Fruit fly (Drosophila melanogaster): Measurements from ENCODE around the gene NimB4.

The NimB4 gene

DNA sequence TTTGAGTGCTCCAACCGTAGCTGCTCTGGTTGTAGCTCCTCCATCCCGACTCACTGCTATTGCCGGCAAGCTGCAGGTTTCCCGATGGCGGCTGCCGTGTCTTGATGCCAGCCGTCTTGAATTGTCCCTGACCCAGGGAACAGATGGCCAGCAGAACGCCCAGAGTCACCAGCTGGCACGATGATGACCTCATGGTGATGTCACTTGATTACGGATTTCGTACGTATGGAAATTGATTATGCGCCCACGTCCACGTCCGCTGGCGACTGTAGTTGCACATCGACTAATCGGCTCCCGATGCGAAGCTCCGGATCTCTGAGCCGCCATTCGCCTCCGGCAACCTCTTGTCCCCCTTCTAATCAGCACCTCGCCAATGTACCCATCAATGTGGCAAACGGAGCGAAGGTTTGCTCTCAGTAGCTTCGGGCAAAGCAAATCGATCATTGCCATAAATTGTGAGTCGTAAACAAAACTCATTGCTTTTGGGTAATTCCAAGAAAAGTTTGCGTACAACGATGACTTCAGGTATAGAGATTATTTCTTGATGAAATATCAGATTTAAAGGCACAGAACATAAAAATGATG is 3.0 kb downstream of the NimB4 start, which contains the start of gene NimB2:
TSS of gene NimB2 (minus strand) at position 287 of the 585 bp plus-strand sequence.
- no peak for TF ChIP-seq CG8478 (optimal IDR thresholded peaks at IDR 0.05)
- no peak for TF ChIP-seq CTCF (optimal IDR thresholded peaks at IDR 0.05)

DNA sequence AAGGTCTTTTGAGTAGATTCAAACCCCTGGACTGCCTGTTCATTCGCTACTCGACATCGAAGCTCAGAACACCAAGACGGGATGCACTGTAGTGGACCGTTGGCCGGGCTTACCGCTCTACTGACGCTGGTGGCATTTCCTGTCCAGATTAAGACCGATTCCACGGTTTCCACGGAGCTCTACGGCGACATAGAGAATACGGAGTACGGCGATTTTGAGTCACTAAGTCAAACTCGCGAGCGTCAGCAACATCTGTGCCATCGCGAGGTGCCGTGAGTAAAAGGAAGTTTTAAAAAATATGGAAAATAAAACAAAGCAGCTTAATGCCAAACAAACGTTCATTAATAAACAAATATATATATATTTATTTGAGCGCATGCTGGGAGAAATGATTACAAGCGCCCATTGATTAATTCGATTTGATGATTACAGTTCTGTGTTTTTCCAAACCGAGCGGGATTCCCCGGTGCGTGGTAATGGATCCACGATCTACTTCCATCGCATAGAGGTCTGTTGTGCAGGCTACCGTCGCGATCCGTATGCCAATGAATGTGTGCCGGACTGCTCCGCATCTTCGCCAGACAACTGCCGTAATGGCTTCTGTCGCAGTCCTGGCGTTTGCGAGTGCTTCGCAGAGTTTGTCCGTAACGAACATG is 6.2 kb downstream of the NimB4 start, which contains the start of gene NimB1:
TSS of gene NimB1 (plus strand) at position 41 of the 656 bp plus-strand sequence.
- TF ChIP-seq CG8478 (optimal IDR thresholded peaks at IDR 0.05): no peak
- TF ChIP-seq CTCF (optimal IDR thresholded peaks at IDR 0.05): no peak

DNA sequence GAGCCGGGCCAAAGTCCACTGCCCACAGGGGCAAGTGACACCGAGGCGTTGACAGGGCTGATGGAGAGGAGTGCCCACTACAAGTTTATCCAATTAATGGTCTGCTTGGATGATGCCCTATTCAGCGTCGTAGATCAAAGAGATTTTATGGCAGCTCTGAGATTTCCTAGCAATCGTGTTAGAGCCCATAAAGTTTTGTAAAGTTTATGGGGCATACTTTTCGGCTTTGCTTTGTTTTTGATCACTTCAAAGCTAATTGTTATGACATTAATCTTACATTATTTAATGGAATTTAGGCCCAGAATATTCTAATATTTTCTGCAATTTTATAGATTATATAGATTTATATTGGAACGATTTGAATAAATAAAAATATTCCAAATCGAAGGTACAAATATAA is 9.4 kb downstream of the NimB4 start:
- TF ChIP-seq CTCF (optimal IDR thresholded peaks at IDR 0.05) (no peak), CG8478 (optimal IDR thresholded peaks at IDR 0.05) (no peak)

DNA sequence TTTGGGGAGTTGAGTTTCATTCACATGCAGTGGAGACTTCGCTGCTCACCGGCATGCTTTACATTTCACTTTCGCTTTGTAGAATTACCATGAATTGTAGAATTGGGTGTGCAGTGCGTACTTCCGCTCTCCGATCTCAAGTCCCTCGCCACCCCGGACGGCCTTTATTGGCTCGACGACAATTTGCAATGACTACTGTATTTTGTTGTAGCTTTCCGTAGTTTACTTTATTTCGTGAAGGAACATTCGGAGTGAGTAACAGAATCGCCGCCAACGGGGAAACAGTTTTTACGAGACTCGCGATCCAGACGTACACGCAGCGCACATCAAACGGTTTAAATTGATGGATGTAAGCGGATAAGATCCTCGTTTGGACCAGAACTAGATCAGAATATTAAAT is 12.5 kb downstream of the NimB4 start, which contains the start of gene NimA:
TSS of gene NimA (plus strand) at position 301 of the 400 bp plus-strand sequence.
- TF ChIP-seq CG8478 (optimal IDR thresholded peaks at IDR 0.05): no peak
- no peak for TF ChIP-seq CTCF (optimal IDR thresholded peaks at IDR 0.05)

DNA sequence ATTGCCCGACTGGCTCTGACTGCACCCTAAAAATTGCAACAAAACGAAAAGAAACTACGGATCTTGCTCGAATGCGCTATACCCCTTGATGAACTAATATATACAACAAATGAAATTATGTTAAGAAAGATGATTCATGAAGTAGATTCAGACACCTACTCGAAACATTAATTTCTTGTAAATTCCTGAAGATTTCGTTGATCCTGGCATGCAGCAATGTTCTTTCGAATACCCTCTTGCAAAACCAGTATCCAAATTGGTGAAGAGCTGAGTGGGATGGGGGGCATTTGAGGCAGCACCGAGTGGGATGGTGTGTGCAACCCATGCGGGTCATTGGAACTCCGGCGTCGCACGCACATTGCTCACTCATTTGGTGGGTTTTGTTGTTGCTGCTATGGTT is 14.0 kb downstream of the NimB4 start:
- TF ChIP-seq CG8478 (optimal IDR thresholded peaks at IDR 0.05) (no peak), CTCF (optimal IDR thresholded peaks at IDR 0.05) (no peak)

DNA sequence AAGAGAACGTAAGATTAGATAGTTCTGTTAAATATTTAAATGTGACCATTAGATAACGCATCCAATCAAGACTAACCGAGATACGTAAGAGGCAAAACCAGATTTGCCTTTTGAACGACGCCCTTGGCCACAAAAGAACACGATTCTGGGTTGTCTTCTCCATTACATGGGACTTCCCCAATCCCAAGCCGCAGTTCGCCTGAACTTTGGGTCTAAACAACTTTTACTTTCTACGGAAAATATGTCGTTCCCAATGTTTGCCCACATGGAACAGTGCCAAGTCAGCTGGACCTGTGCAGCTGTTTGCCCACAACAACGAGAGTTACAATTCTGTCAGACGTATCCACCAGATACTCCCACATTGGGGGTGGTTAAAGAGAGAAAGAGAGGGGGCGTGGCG is 20.0 kb downstream of the NimB4 start:
- TF ChIP-seq CTCF (optimal IDR thresholded peaks at IDR 0.05) (no peak), CG8478 (optimal IDR thresholded peaks at IDR 0.05) (no peak)

DNA sequence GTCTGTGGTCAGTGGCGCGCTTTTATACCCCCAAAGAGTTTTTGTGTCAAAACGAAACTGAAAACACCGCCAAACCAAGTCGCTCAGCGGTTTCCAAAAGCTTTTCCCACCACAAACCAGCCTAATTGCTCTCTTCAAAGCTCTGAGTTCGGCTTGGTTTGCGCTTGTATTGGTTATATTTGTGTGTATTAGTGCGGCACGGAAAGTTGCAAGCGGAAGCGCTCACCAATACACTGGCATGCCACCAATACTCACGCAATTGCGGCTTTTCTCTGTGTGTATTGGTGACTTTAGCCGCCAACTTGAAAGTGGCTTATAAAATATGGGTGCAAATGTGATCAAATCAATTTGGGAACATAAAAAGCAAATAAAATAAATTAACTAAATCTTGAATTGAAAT is 22.3 kb downstream of the NimB4 start, which contains the start of gene Vajk3:
TSS of gene Vajk3 (minus strand) at position 1 of the 400 bp plus-strand sequence.
- TF ChIP-seq CTCF (optimal IDR thresholded peaks at IDR 0.05) (no peak), CG8478 (optimal IDR thresholded peaks at IDR 0.05) (no peak)

DNA sequence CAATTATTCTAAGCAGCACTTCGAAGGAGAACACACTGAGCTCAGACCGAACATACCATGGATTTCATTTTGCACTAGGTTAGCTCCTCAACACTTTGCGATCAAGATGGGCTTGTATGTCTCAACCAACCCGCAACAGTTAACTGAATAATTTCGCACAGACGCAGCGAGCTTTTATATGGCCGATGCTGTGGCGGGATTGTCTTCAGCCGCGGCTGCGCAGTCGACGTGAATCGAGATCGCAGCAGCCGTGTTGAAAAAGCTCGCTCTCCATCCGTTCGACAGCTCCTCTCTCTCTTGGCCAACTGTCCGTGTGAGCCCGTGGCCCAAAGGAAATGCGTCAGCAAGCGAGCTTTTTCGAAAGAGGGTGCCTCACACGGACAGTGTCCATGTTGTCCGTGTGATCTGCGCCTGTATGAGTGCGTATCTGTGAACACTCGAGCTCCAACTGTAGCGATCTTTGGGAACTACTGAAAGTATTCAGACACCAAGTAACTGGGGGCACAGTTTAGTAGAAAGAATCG is 35.2 kb downstream of the NimB4 start, which contains the start of gene Vajk2:
TSS of gene Vajk2 (minus strand) at position 151 of the 524 bp plus-strand sequence.
- no peak for TF ChIP-seq CG8478 (optimal IDR thresholded peaks at IDR 0.05)
- TF ChIP-seq CTCF (optimal IDR thresholded peaks at IDR 0.05): no peak

DNA sequence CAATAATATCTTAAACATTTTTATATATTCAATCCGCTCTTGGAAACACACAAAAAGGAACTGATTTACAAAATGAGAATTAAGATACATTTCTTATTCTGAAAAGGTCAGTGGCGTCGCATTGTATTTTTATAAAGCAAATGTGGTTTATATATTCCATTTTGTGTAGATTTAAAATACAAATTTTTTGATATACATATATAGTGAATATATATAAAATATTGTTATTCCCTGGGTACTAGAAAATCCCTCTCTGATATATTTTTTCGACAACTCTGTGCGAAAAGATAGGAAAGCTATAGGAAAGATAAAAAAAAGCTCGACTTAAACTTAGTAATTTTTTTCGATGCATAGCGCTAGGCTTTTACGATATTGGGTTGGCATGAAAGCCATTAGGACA is 38.5 kb downstream of the NimB4 start, which contains the start of gene CG42711:
TSS of gene CG42711 (minus strand) at position 45 of the 400 bp plus-strand sequence.
- no peak for TF ChIP-seq CG8478 (optimal IDR thresholded peaks at IDR 0.05)
- TF ChIP-seq CTCF (optimal IDR thresholded peaks at IDR 0.05): no peak

DNA sequence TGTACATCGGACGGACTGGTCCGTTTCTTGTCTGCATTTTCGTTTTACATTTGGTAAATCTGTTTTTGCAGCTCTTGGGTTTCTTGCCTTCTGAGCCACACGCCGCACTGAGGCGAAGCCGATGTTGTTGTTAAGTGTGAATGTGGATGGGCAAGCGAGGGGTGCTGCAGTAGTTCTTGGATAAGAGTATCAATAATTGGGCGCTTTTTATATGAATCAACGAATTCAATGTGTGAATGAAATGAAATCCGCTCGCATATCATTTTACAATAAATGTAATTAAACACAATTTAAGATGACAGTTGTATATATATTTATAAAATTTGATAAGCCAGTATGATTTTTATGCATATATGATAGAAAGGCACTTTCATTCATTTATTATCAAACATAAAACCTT is 41.3 kb downstream of the NimB4 start:
- TF ChIP-seq CG8478 (optimal IDR thresholded peaks at IDR 0.05) (no peak), CTCF (optimal IDR thresholded peaks at IDR 0.05) (no peak)

DNA sequence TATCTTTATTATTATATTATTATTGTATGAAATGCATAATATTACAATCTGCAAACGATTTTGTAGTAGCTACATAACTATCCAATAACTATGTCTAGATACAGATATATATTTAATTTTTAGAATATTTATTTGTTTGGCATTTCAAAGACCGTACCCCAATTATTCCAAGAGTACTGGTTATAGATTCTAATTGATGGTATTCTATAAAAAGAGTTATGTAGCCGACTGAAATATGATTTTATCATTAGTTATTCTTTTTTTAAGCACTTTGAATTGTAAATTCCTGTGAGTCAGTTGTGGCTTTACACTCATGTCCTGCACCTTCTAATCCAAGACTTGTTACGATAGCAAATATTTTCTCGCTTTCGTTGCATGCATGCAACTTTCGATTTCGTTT is 44.1 kb downstream of the NimB4 start:
- no peak for TF ChIP-seq CTCF (optimal IDR thresholded peaks at IDR 0.05)
- no peak for TF ChIP-seq CG8478 (optimal IDR thresholded peaks at IDR 0.05)

DNA sequence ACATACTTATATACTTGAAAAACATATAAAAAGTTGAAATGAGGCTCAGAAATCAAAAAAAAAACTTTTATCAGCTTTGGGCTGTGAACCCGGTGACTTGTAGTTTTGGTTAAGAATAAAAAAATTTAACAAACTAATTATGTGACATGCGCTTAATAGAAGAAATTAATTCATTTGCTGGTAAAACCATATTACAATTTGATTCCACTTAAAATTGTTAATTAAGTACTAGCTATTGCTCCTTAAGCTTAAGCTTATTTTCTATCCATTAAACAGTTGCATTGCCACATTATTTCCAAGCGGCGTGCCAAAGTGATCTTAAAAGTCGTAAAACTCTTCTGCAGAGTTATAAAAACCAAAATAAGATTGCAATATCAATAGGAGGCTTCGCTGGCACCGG is 45.8 kb downstream of the NimB4 start:
- TF ChIP-seq CG8478 (optimal IDR thresholded peaks at IDR 0.05) (no peak), CTCF (optimal IDR thresholded peaks at IDR 0.05) (no peak)

DNA sequence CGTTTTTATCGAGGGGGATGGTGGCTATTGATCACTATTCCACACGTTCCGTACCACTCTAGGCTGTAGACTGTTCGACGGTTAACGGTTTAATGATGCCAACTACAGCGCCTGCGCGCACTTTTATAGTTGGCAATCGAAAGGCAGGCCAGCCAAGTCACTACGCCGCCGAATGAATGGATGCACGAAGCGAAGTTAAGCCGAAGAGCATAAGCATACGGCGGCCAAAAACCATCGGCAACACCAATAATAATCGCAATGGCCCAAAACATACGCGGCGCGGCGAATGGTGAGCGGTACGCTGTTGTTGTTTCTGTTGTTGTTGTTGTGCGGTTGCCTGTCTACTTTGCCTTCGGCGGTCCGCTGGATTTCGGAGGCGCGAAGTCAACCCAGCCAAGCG is 46.3 kb downstream of the NimB4 start, which contains the start of gene Vajk1:
TSS of gene Vajk1 (minus strand) at position 101 of the 400 bp plus-strand sequence.
- TF ChIP-seq CG8478 (optimal IDR thresholded peaks at IDR 0.05): no peak
- TF ChIP-seq CTCF (optimal IDR thresholded peaks at IDR 0.05): no peak

Measured in S2 (cell line).